Worm (Caenorhabditis elegans): ENCODE results near the gene fezf-1.

Gene fezf-1

DNA sequence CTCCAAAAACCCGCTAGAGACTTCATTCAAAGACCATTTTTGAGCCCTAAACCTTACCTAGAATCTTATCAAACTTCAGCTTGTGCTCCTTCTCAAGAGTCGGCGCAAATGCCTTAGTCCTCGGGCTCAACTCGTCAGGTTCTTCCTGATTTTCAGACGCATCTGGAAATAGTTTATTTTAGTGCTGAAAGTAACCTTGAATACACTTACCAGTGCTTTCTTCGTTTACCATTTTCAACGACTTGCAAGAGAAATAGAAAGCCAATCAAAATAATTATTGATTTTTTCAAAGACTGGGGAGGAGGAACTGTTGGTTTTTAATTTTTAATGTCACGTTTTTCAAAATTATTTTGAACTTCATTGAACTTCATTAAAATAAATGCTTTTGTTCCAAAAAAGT, 6.1 kb downstream of the fezf-1 start, which contains the start of the genes ttbk-8.1 and Y38H8A.4:
Gene ttbk-8.1 (plus strand): TSS at position 301 of the 400 bp plus-strand sequence.
Gene Y38H8A.4 (minus strand): TSS at position 366 of the 400 bp plus-strand sequence.
- TF ChIP-seq nhr-11 (tag; optimal IDR thresholded peaks at IDR 0.05) (no peak), zag-1 (tag; optimal IDR thresholded peaks at IDR 0.05) (no peak), elt-1 (tag; optimal IDR thresholded peaks at IDR 0.05) (no peak), mdl-1 (tag; optimal IDR thresholded peaks at IDR 0.05) (no peak), lin-15B (tag; optimal IDR thresholded peaks at IDR 0.05) (no peak), fos-1 (tag; optimal IDR thresholded peaks at IDR 0.05) (no peak), nhr-12 (tag; optimal IDR thresholded peaks at IDR 0.05) (no peak), pha-4 (tag; optimal IDR thresholded peaks at IDR 0.05) (no peak), ztf-4 (tag; optimal IDR thresholded peaks at IDR 0.05) (no peak), fkh-10 (GFP tag; optimal IDR thresholded peaks at IDR 0.05) (no peak), R02D3.7 (tag; optimal IDR thresholded peaks at IDR 0.05) (no peak), nhr-67 (tag; optimal IDR thresholded peaks at IDR 0.05) (no peak), eor-1 (tag; optimal IDR thresholded peaks at IDR 0.05) (no peak), nhr-43 (tag; optimal IDR thresholded peaks at IDR 0.05; ENCODE audit: poor library complexity, severe bottlenecking) (no peak), fkh-2 (tag; optimal IDR thresholded peaks at IDR 0.05) (no peak), aly-2 (tag; optimal IDR thresholded peaks at IDR 0.05) (no peak), nfya-1 (tag; optimal IDR thresholded peaks at IDR 0.05; ENCODE audit: insufficient read depth) (no peak)

DNA sequence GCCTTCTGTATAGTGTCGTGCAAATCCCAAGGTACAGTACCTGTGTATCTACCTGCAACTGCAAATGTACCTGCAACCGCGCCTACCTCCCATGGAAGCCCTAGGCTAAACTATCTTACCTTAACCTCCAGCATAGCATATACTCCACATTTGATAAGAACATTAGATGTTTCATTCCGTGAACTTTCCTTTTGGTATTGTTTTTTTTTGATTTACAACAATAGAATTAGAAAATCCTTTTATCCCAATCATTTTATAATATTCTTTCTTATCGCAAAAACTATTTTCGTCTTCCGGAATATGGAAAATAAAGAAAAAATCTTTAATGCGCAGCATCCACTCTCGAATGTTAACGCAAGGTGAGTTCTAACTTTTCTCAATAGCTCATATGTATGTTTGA, 8.2 kb downstream of the fezf-1 start, which contains the start of gene Y38H8A.2:
Gene Y38H8A.2 (plus strand): TSS at position 301 of the 400 bp plus-strand sequence.
- TF ChIP-seq nhr-76 (tag; optimal IDR thresholded peaks at IDR 0.05) (no peak), lin-39 (tag; optimal IDR thresholded peaks at IDR 0.05) (no peak), ceh-28 (tag; optimal IDR thresholded peaks at IDR 0.05) (no peak), ceh-82 (tag; optimal IDR thresholded peaks at IDR 0.05) (no peak), nhr-237 (tag; optimal IDR thresholded peaks at IDR 0.05) (no peak), mml-1 (tag; optimal IDR thresholded peaks at IDR 0.05) (no peak), fkh-10 (GFP tag; optimal IDR thresholded peaks at IDR 0.05) (no peak), pha-4 (tag; optimal IDR thresholded peaks at IDR 0.05) (no peak), lin-15B (tag; optimal IDR thresholded peaks at IDR 0.05) (no peak), fkh-2 (tag; optimal IDR thresholded peaks at IDR 0.05) (no peak), zag-1 (tag; optimal IDR thresholded peaks at IDR 0.05) (no peak), eor-1 (tag; optimal IDR thresholded peaks at IDR 0.05) (no peak), elt-1 (tag; optimal IDR thresholded peaks at IDR 0.05) (no peak), nhr-28 (tag; optimal IDR thresholded peaks at IDR 0.05) (no peak), mdl-1 (tag; optimal IDR thresholded peaks at IDR 0.05) (no peak)

DNA sequence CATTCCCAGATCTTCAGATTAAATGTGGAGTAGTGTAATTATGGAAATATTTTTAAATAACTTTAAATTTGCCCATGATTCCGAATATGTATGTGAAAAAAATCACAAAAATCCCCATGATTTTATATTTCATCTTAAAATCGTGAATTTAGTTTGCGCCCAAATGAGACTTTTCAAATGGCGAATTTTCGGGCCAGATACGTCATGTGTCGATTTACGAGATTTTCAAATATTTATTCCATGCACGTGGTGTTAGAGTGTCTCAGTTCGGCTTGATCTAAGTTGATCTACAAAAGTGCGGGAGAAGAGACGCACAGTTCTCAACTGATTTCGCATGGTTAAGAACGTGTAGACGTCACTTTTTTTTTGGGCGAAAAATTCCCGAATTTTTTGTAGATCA, 16.6 kb downstream of the fezf-1 start, which contains the start of gene Y38H8A.1:
Gene Y38H8A.1 (plus strand): TSS at position 301 of the 400 bp plus-strand sequence.
- TF ChIP-seq elt-2 (tag; optimal IDR thresholded peaks at IDR 0.05): no peak
- no peak for TF ChIP-seq egl-27 (tag; optimal IDR thresholded peaks at IDR 0.05)
- no peak for TF ChIP-seq unc-62 (GFP tag; optimal IDR thresholded peaks at IDR 0.05)
- TF ChIP-seq nhr-67 (tag; optimal IDR thresholded peaks at IDR 0.05): no peak
- TF ChIP-seq nhr-237 (tag; optimal IDR thresholded peaks at IDR 0.05): no peak
- no peak for TF ChIP-seq ceh-82 (tag; optimal IDR thresholded peaks at IDR 0.05)
- TF ChIP-seq ceh-28 (tag; optimal IDR thresholded peaks at IDR 0.05): no peak
- TF ChIP-seq lsy-12 (tag; optimal IDR thresholded peaks at IDR 0.05): no peak
- no peak for TF ChIP-seq tbx-2 (tag; optimal IDR thresholded peaks at IDR 0.05)
- no peak for TF ChIP-seq elt-1 (tag; optimal IDR thresholded peaks at IDR 0.05)
- no peak for TF ChIP-seq zag-1 (tag; optimal IDR thresholded peaks at IDR 0.05)
- no peak for TF ChIP-seq mml-1 (tag; optimal IDR thresholded peaks at IDR 0.05)
- TF ChIP-seq pqm-1 (tag; optimal IDR thresholded peaks at IDR 0.05): no peak
- TF ChIP-seq nhr-28 (tag; optimal IDR thresholded peaks at IDR 0.05): no peak
- no peak for TF ChIP-seq unc-39 (tag; optimal IDR thresholded peaks at IDR 0.05)

DNA sequence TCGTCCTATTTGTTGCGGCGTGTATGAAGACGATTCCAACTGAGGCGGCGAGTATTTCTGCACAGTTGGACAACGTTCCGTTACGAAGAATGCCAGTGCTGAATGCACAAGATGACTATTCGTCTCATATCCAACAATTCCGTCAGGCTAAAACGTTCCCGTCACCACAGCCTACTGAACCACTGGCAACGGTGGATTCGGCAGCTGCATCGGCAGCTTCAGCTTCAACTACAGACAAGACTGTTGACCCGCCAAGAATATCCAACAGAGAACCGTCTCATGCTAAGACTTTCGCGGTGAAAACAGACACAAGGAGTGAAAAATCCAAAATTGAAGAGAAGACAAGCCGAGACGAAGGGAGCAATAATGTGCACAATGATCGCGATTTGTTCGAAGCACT, 17.7 kb downstream of the fezf-1 start:
- TF ChIP-seq nhr-25 (tag; optimal IDR thresholded peaks at IDR 0.05): no peak
- TF ChIP-seq ZK546.5 (tag; optimal IDR thresholded peaks at IDR 0.05): no peak
- no peak for TF ChIP-seq egl-5 (tag; optimal IDR thresholded peaks at IDR 0.05)
- TF ChIP-seq snpc-4 (tag; optimal IDR thresholded peaks at IDR 0.05): no peak
- TF ChIP-seq lin-15B (tag; optimal IDR thresholded peaks at IDR 0.05): no peak
- TF ChIP-seq pha-4 (tag; optimal IDR thresholded peaks at IDR 0.05): no peak
- TF ChIP-seq nhr-11 (tag; optimal IDR thresholded peaks at IDR 0.05): no peak

All from whole organism, L3 larva.